Worm (Caenorhabditis elegans) whole organism, L3 larva: ENCODE data around the gene math-14.
A peak's percentile ranks its signal among the peaks of the same experiment; 100 is the strongest.

Experiments used
- aly-2 ChIP-seq: fragments of 150-350 bp; optimal IDR thresholded peaks from 2 replicates; lab custom pipeline; 2014; ENCODE audit warnings: missing biosample characterization, missing genetic modification characterization
- ceh-9 ChIP-seq: sonication (generic microtip); optimal IDR thresholded peaks from 2 replicates; lab custom pipeline; 2018; ENCODE audit warnings: missing biosample characterization, missing genetic modification characterization
- daf-12 ChIP-seq: fragments of 150-350 bp; optimal IDR thresholded peaks from 2 replicates; lab custom pipeline; 2014; ENCODE audit warnings: missing biosample characterization, missing genetic modification reagents, missing genetic modification characterization
- elt-1 ChIP-seq: fragments of 150-350 bp; optimal IDR thresholded peaks from 2 replicates; lab custom pipeline; 2014; ENCODE audit warnings: missing biosample characterization, missing genetic modification characterization
- elt-2 ChIP-seq: sonication (generic microtip); optimal IDR thresholded peaks from 2 replicates; lab custom pipeline; 2016; ENCODE audit warnings: missing genetic modification reagents, mild to moderate bottlenecking, missing genetic modification characterization, missing compliant biosample characterization
- eor-1 ChIP-seq, 2 experiments: fragments of 150-350 bp; optimal IDR thresholded peaks; 2 replicates each; lab custom pipeline; 2014 to 2018; ENCODE audit warnings: missing biosample characterization in 2 of 2, missing genetic modification characterization in 2 of 2
- fkh-2 ChIP-seq: fragments of 150-350 bp; optimal IDR thresholded peaks from 2 replicates; lab custom pipeline; 2014; ENCODE audit warnings: missing biosample characterization, missing genetic modification reagents, missing genetic modification characterization
- jun-1 ChIP-seq: fragments of 150-350 bp; optimal IDR thresholded peaks from 2 replicates; lab custom pipeline; 2014; ENCODE audit warnings: missing biosample characterization, missing genetic modification reagents, missing genetic modification characterization
- mml-1 ChIP-seq: fragments of 150-350 bp; sonication (generic microtip); optimal IDR thresholded peaks from 3 replicates; lab custom pipeline; 2014; ENCODE audit warnings: missing biosample characterization, missing genetic modification characterization
- nhr-12 ChIP-seq: fragments of 150-350 bp; optimal IDR thresholded peaks from 2 replicates; lab custom pipeline; 2014; ENCODE audit warnings: missing biosample characterization, missing genetic modification characterization
- nhr-23 ChIP-seq: fragments of 150-350 bp; optimal IDR thresholded peaks from 2 replicates; lab custom pipeline; 2014; ENCODE audit warnings: missing biosample characterization, missing genetic modification reagents, missing genetic modification characterization
- pha-4 ChIP-seq: fragments of 150-350 bp; optimal IDR thresholded peaks from 2 replicates; lab custom pipeline; 2014; ENCODE audit warnings: missing biosample characterization, missing genetic modification reagents, missing genetic modification characterization
- pqm-1 ChIP-seq: fragments of 150-350 bp; optimal IDR thresholded peaks from 2 replicates; lab custom pipeline; 2017; ENCODE audit warnings: missing biosample characterization, missing genetic modification characterization, inconsistent platforms
- sea-2 ChIP-seq: fragments of 150-350 bp; sonication (generic microtip); optimal IDR thresholded peaks from 4 replicates; lab custom pipeline; 2014; ENCODE audit warnings: missing biosample characterization, missing genetic modification reagents, missing genetic modification characterization
- skn-1 ChIP-seq: fragments of 150-350 bp; optimal IDR thresholded peaks from 2 replicates; lab custom pipeline; 2014; ENCODE audit warnings: missing biosample characterization, missing genetic modification characterization
- snpc-4 ChIP-seq: fragments of 150-350 bp; optimal IDR thresholded peaks from 2 replicates; lab custom pipeline; 2014; ENCODE audit warnings: missing biosample characterization, missing genetic modification characterization

The math-14 gene

ce11 chrII:1899934-1900333, 30.7 kb downstream of the math-14 start, which contains the start of gene math-24:
Gene math-24, plus strand, starts transcription at chrII:1900234.
- no peak for TF ChIP-seq fkh-2 (tag; lab: Kevin White, UChicago)

ce11 chrII:1901981-1902380, 32.8 kb downstream of the math-14 start, which contains the start of gene math-23:
Gene math-23, plus strand, starts transcription at chrII:1902281.
- TF ChIP-seq eor-1 (tag; optimal IDR thresholded peaks at IDR 0.05; lab: Kevin White, UChicago) (no peak), elt-1 (tag; lab: Kevin White, UChicago) (no peak), aly-2 (tag; lab: Kevin White, UChicago) (no peak), pha-4 (tag; lab: Kevin White, UChicago) (no peak), jun-1 (tag; lab: Kevin White, UChicago) (no peak), skn-1 (tag; lab: Kevin White, UChicago) (no peak), snpc-4 (tag; lab: Kevin White, UChicago) (no peak), mml-1 (tag; lab: Kevin White, UChicago) (no peak), ceh-9 (tag; lab: Kevin White, UChicago) (no peak), daf-12 (tag; lab: Kevin White, UChicago) (no peak)

DNA sequence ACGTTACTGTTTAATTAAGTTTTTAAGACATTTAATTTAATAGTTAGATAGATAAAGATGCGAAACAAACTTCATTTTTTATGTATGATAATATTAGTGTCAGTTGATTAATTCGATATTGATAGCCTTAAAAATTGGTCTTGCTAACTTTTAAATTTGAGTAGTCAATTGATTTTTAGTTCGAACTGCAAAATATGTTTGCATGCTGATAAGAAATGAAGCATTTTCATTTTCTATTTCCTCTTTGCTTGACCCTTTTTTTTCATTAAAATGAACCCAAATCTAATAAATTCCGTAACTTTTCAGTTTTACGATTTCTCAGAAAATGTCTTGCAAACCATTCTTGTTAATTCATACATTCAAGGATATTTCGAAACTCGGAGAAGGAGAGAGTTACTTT, 35.9 kb downstream of the math-14 start, which contains the start of gene math-22:
Gene math-22 (plus strand): TSS at position 301 of the 400 bp plus-strand sequence.
- TF ChIP-seq elt-2 (tag; lab: Kevin White, UChicago) (no peak), pqm-1 (tag; lab: Kevin White, UChicago) (peak; percentile 16)
- TF ChIP-seq, all 47 proteins: peak for 1

- TF ChIP-seq nhr-23 (tag; lab: Kevin White, UChicago), result no peak
Observed at ce11 chrII:1912741-1913140, 43.5 kb downstream of the math-14 start, which contains the start of gene math-31. Gene math-31, minus strand, starts transcription at chrII:1912841.

DNA sequence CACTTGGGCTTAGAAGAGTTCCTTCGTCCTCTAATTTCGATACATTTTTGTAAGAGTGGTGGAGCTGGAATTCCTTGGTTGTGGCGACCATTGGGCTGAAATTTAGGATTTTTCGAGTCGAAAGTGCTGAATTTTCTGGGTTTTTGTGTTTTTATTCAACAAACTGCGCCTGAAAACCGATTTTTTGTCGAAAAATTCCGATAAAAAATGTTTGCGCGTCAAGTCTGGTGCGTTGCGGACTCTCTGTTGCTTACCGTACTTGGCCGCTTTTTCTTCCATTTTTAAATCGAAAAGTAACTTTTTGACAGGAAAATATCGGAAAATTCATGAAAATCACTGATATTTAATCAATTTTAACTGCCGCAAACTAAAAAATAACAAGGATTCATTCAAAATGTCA, 48.6 kb downstream of the math-14 start, which contains the start of gene bath-4:
Gene bath-4 (minus strand): TSS at position 101 of the 400 bp plus-strand sequence.
- TF ChIP-seq jun-1 (tag; lab: Kevin White, UChicago) (no peak), nhr-12 (tag; lab: Kevin White, UChicago) (no peak), sea-2 (no peak)
